Worm (Caenorhabditis elegans) whole organism, L4 larva: ENCODE results near the gene F54F11.1.

Experiments
- F10B5.3 ChIP-seq: sonication (generic microtip); optimal IDR thresholded peaks from 2 replicates; lab custom pipeline; 2016; ENCODE audit warnings: mild to moderate bottlenecking, missing genetic modification characterization, missing compliant biosample characterization
- F26F4.8 ChIP-seq: fragments of 200-800 bp; sonication (Bioruptor generic); conservative IDR thresholded peaks from 2 replicates; pipeline ENCODE4 v1.3.6; 2022; ENCODE audit warnings: missing genetic modification characterization, missing compliant biosample characterization
- F49E8.2 ChIP-seq: sonication (generic microtip); optimal IDR thresholded peaks from 2 replicates; lab custom pipeline; 2016; ENCODE audit warnings: missing compliant biosample characterization, mild to moderate bottlenecking, missing genetic modification characterization, borderline replicate concordance
- Y48G9A.11 ChIP-seq: fragments of 200-800 bp; sonication (Bioruptor generic); IDR thresholded peaks from 2 replicates; pipeline ENCODE4 v1.3.6; 2022; ENCODE audit warnings: missing genetic modification reagents, missing genetic modification characterization, missing compliant biosample characterization
- Y75B8A.6 ChIP-seq: fragments of 200-800 bp; sonication (Bioruptor generic); IDR thresholded peaks from 2 replicates; pipeline ENCODE4 v1.3.6; 2022; ENCODE audit warnings: missing genetic modification reagents, missing genetic modification characterization, missing compliant biosample characterization
- aly-2 ChIP-seq: sonication (generic microtip); optimal IDR thresholded peaks from 2 replicates; lab custom pipeline; 2018; ENCODE audit warnings: missing biosample characterization, missing genetic modification characterization
- attf-4 ChIP-seq: sonication (generic microtip); optimal IDR thresholded peaks from 3 replicates; lab custom pipeline; 2017; ENCODE audit warnings: missing biosample characterization, missing genetic modification characterization
- ceh-20 ChIP-seq: fragments of 200-800 bp; sonication (Bioruptor generic); IDR thresholded peaks from 2 replicates; pipeline ENCODE4 v1.3.6; 2022; ENCODE audit warnings: missing genetic modification reagents, missing genetic modification characterization, missing compliant biosample characterization
- ceh-32 ChIP-seq: sonication (generic microtip); optimal IDR thresholded peaks from 2 replicates; lab custom pipeline; 2016; ENCODE audit warnings: mild to moderate bottlenecking, missing genetic modification characterization, missing compliant biosample characterization; ENCODE audit not compliant: poor library complexity
- ceh-44 ChIP-seq: fragments of 200-800 bp; sonication (Bioruptor generic); IDR thresholded peaks from 2 replicates; pipeline ENCODE4 v1.3.6; 2022; ENCODE audit warnings: missing genetic modification reagents, missing genetic modification characterization, missing compliant biosample characterization
- ceh-62 ChIP-seq: sonication (generic microtip); optimal IDR thresholded peaks from 2 replicates; lab custom pipeline; 2017; ENCODE audit warnings: missing biosample characterization, missing genetic modification characterization
- ceh-82 ChIP-seq: sonication (generic microtip); optimal IDR thresholded peaks from 2 replicates; lab custom pipeline; 2017; ENCODE audit warnings: missing biosample characterization, missing genetic modification characterization
- ces-1 ChIP-seq: fragments of 150-350 bp; sonication (generic microtip); optimal IDR thresholded peaks from 4 replicates; lab custom pipeline; 2014; ENCODE audit warnings: missing biosample characterization, missing genetic modification reagents, missing genetic modification characterization
- daf-19 ChIP-seq: fragments of 200-800 bp; sonication (Bioruptor generic); conservative IDR thresholded peaks from 2 replicates; pipeline ENCODE4 v1.3.6; 2022; ENCODE audit warnings: missing genetic modification characterization, missing compliant biosample characterization
- dmd-9 ChIP-seq: fragments of 200-800 bp; sonication (Bioruptor generic); IDR thresholded peaks from 2 replicates; pipeline ENCODE4 v1.3.6; 2022; ENCODE audit warnings: missing genetic modification reagents, missing genetic modification characterization, missing compliant biosample characterization
- dpl-1 ChIP-seq: fragments of 150-350 bp; optimal IDR thresholded peaks from 2 replicates; lab custom pipeline; 2014; ENCODE audit warnings: missing biosample characterization, missing genetic modification reagents, missing genetic modification characterization
- egl-27 ChIP-seq: sonication (generic microtip); optimal IDR thresholded peaks from 3 replicates; lab custom pipeline; 2017; ENCODE audit warnings: missing biosample characterization, missing genetic modification reagents, missing genetic modification characterization
- fkh-10 ChIP-seq: fragments of 150-350 bp; optimal IDR thresholded peaks from 2 replicates; lab custom pipeline; 2014; ENCODE audit warnings: missing biosample characterization, missing genetic modification reagents, missing genetic modification characterization
- gei-8 ChIP-seq: fragments of 200-800 bp; sonication (Bioruptor generic); optimal IDR thresholded peaks from 2 replicates; lab custom pipeline; 2018; ENCODE audit warnings: mild to moderate bottlenecking, missing genetic modification characterization, missing compliant biosample characterization
- hmg-1.1 ChIP-seq: fragments of 200-800 bp; sonication (Bioruptor generic); IDR thresholded peaks from 2 replicates; pipeline ENCODE4 v1.3.6; 2022; ENCODE audit warnings: missing genetic modification reagents, missing genetic modification characterization, missing compliant biosample characterization
- lim-7 ChIP-seq: fragments of 200-800 bp; sonication (Bioruptor generic); IDR thresholded peaks from 2 replicates; pipeline ENCODE4 v1.3.6; 2022; ENCODE audit warnings: missing genetic modification characterization, missing compliant biosample characterization
- lin-13 ChIP-seq: fragments of 150-350 bp; optimal IDR thresholded peaks from 2 replicates; lab custom pipeline; 2014; ENCODE audit warnings: missing biosample characterization, missing genetic modification reagents, missing genetic modification characterization
- lin-39 ChIP-seq: fragments of 150-350 bp; optimal IDR thresholded peaks from 2 replicates; lab custom pipeline; 2014; ENCODE audit warnings: missing biosample characterization, missing genetic modification reagents, missing genetic modification characterization
- madf-5 ChIP-seq, 2 experiments: fragments of 200-800 bp; sonication (Bioruptor generic); IDR thresholded peaks; 2 replicates each; pipeline ENCODE4 v1.3.6; 2022; ENCODE audit warnings: missing compliant biosample characterization in 2 of 2, missing genetic modification characterization in 2 of 2
- madf-9 ChIP-seq: fragments of 200-800 bp; sonication (Bioruptor generic); conservative IDR thresholded peaks from 2 replicates; pipeline ENCODE4 v1.3.6; 2022; ENCODE audit warnings: missing genetic modification reagents, missing genetic modification characterization, missing compliant biosample characterization
- mdt-29 ChIP-seq: fragments of 200-800 bp; sonication (Bioruptor generic); IDR thresholded peaks from 2 replicates; pipeline ENCODE4 v1.3.6; 2022; ENCODE audit warnings: missing genetic modification reagents, missing genetic modification characterization, missing compliant biosample characterization
- mep-1 ChIP-seq: fragments of 150-350 bp; sonication (generic microtip); optimal IDR thresholded peaks from 3 replicates; lab custom pipeline; 2014; ENCODE audit warnings: missing biosample characterization, missing genetic modification characterization
- mes-2 ChIP-seq: sonication (generic microtip); optimal IDR thresholded peaks from 2 replicates; lab custom pipeline; 2016; ENCODE audit warnings: missing genotype, mild to moderate bottlenecking, missing genetic modification characterization, missing compliant biosample characterization; ENCODE audit not compliant: poor library complexity, severe bottlenecking
- nhr-11 ChIP-seq: fragments of 150-350 bp; optimal IDR thresholded peaks from 2 replicates; lab custom pipeline; 2014; ENCODE audit warnings: missing biosample characterization, missing genetic modification characterization
- nhr-237 ChIP-seq: sonication (generic microtip); optimal IDR thresholded peaks from 2 replicates; lab custom pipeline; 2017; ENCODE audit warnings: missing biosample characterization, missing genetic modification characterization
- nhr-41 ChIP-seq: fragments of 200-800 bp; sonication (Bioruptor generic); IDR thresholded peaks from 2 replicates; pipeline ENCODE4 v1.3.6; 2022; ENCODE audit warnings: missing genetic modification reagents, missing genetic modification characterization, missing compliant biosample characterization
- nhr-42 ChIP-seq: fragments of 200-800 bp; sonication (Bioruptor generic); IDR thresholded peaks from 2 replicates; pipeline ENCODE4 v1.3.6; 2022; ENCODE audit warnings: missing genetic modification characterization, missing compliant biosample characterization
- nhr-6 ChIP-seq: fragments of 150-350 bp; optimal IDR thresholded peaks from 2 replicates; lab custom pipeline; 2014; ENCODE audit warnings: missing biosample characterization, missing genetic modification characterization
- nhr-76 ChIP-seq: fragments of 150-350 bp; optimal IDR thresholded peaks from 2 replicates; lab custom pipeline; 2014; ENCODE audit warnings: missing biosample characterization, missing genetic modification characterization
- rbr-2 ChIP-seq: sonication (generic microtip); optimal IDR thresholded peaks from 2 replicates; lab custom pipeline; 2016; ENCODE audit warnings: missing genotype, missing genetic modification characterization, missing compliant biosample characterization
- skn-1 ChIP-seq: fragments of 150-350 bp; optimal IDR thresholded peaks from 2 replicates; lab custom pipeline; 2014; ENCODE audit warnings: missing biosample characterization, missing genetic modification characterization
- snpc-1.2 ChIP-seq: fragments of 200-800 bp; sonication (Bioruptor generic); IDR thresholded peaks from 2 replicates; pipeline ENCODE4 v1.3.6; 2022; ENCODE audit warnings: missing genetic modification reagents, missing genetic modification characterization, missing compliant biosample characterization
- spr-1 ChIP-seq: sonication (generic microtip); optimal IDR thresholded peaks from 2 replicates; lab custom pipeline; 2016; ENCODE audit warnings: mild to moderate bottlenecking, missing genetic modification characterization, missing compliant biosample characterization
- spr-3 ChIP-seq: fragments of 200-800 bp; sonication (Bioruptor generic); optimal IDR thresholded peaks from 2 replicates; lab custom pipeline; 2018; ENCODE audit warnings: mild to moderate bottlenecking, missing genetic modification characterization, missing compliant biosample characterization
- unc-130 ChIP-seq: sonication (generic microtip); optimal IDR thresholded peaks from 2 replicates; lab custom pipeline; 2016; ENCODE audit warnings: missing genetic modification reagents, missing genetic modification characterization, missing compliant biosample characterization
- unc-62 ChIP-seq, 3 experiments: fragments of 150-350 bp in 1 of 3; sonication (generic microtip); optimal IDR thresholded peaks in 2 of 3; peaks in 1 of 3; 1 replicate in 1 of 3; 2 replicates in 2 of 3; lab custom pipeline; 2014 to 2017; ENCODE audit warnings: missing biosample characterization in 3 of 3, missing genetic modification characterization in 3 of 3, missing genetic modification reagents in 3 of 3, missing genotype in 1 of 3
- vab-7 ChIP-seq: fragments of 200-800 bp; sonication (Bioruptor generic); IDR thresholded peaks from 2 replicates; pipeline ENCODE4 v1.3.6; 2022; ENCODE audit warnings: missing genetic modification reagents, missing genetic modification characterization, missing compliant biosample characterization
- zag-1 ChIP-seq: fragments of 150-350 bp; optimal IDR thresholded peaks from 2 replicates; lab custom pipeline; 2014; ENCODE audit warnings: missing biosample characterization, missing genetic modification characterization
- zip-2 ChIP-seq: fragments of 150-350 bp; optimal IDR thresholded peaks from 2 replicates; lab custom pipeline; 2014; ENCODE audit warnings: missing biosample characterization, missing genetic modification characterization

F54F11.1 gene

ce11 chrII:13477230-13477629, 26.5 kb upstream of the F54F11.1 start (continued):
- peak; percentile 42 for TF ChIP-seq mep-1
- no peak for TF ChIP-seq egl-27
- no peak for TF ChIP-seq ceh-62 (tag; lab: Kevin White, UChicago)
- no peak for TF ChIP-seq ceh-44 (GFP tag; lab: Robert Waterston, UW)
- no peak for TF ChIP-seq ceh-82 (tag; lab: Kevin White, UChicago)
- TF ChIP-seq nhr-11 (tag; lab: Kevin White, UChicago) = no peak
- TF ChIP-seq daf-19 (GFP tag; lab: Robert Waterston, UW) = no peak
- TF ChIP-seq unc-62 (GFP tag; optimal IDR thresholded peaks at IDR 0.05 in 1 of 2; lab: Kevin White, UChicago) = no peak
- no peak for TF ChIP-seq unc-62 (tag; optimal IDR thresholded peaks at IDR 0.05; lab: Kevin White, UChicago)
- peak; percentile 7 for TF ChIP-seq rbr-2
- no peak for TF ChIP-seq F10B5.3 (tag; lab: Kevin White, UChicago)
- no peak for TF ChIP-seq nhr-42 (GFP tag; lab: Robert Waterston, UW)
- no peak for TF ChIP-seq lin-13 (GFP tag; lab: Kevin White, UChicago)
- no peak for TF ChIP-seq zag-1 (tag; lab: Kevin White, UChicago)
- TF ChIP-seq nhr-76 (tag; lab: Kevin White, UChicago) = no peak
- no peak for TF ChIP-seq Y75B8A.6
- no peak for TF ChIP-seq skn-1 (tag; lab: Kevin White, UChicago)
- TF ChIP-seq hmg-1.1 = peak; percentile 48; the same call in 1 of the 2 replicates
- TF ChIP-seq unc-130 (GFP tag; lab: Kevin White, UChicago) = no peak
- TF ChIP-seq dpl-1 (GFP tag; lab: Kevin White, UChicago) = peak; percentile 58
- no peak for TF ChIP-seq fkh-10
- TF ChIP-seq nhr-6 (tag; lab: Kevin White, UChicago) = no peak
- no peak for TF ChIP-seq mdt-29 (GFP tag; lab: Robert Waterston, UW)
- TF ChIP-seq madf-5 (GFP tag; IDR thresholded peaks at IDR 0.05; lab: Robert Waterston, UW) = no peak
- TF ChIP-seq ceh-20 = no peak
- TF ChIP-seq attf-4 (tag; lab: Kevin White, UChicago) = no peak
- no peak for TF ChIP-seq gei-8 (GFP tag; lab: Kevin White, UChicago)
- no peak for TF ChIP-seq vab-7 (GFP tag; lab: Robert Waterston, UW)
- no peak for TF ChIP-seq ceh-32 (tag; lab: Kevin White, UChicago)
- TF ChIP-seq Y48G9A.11 (GFP tag; lab: Robert Waterston, UW) = no peak
- TF ChIP-seq mes-2 (tag; lab: Kevin White, UChicago) = peak; percentile 76
- TF ChIP-seq dmd-9 (GFP tag; lab: Robert Waterston, UW) = no peak
- no peak for TF ChIP-seq spr-1 (tag; lab: Kevin White, UChicago)
- TF ChIP-seq nhr-41 = no peak
- no peak for TF ChIP-seq snpc-1.2 (GFP tag; lab: Robert Waterston, UW)
- no peak for TF ChIP-seq madf-9 (GFP tag; lab: Robert Waterston, UW)
- no peak for TF ChIP-seq lim-7 (GFP tag; lab: Robert Waterston, UW)
- no peak for TF ChIP-seq aly-2
- TF ChIP-seq F26F4.8 (GFP tag; lab: Robert Waterston, UW) = no peak
- no peak for TF ChIP-seq ces-1 (GFP tag; lab: Kevin White, UChicago)
- no peak for TF ChIP-seq F49E8.2 (tag; lab: Kevin White, UChicago)
- no peak for TF ChIP-seq nhr-237
- no peak for TF ChIP-seq lin-39 (tag; lab: Kevin White, UChicago)
- no peak for TF ChIP-seq spr-3 (GFP tag; lab: Kevin White, UChicago)
- no peak for TF ChIP-seq zip-2 (tag; lab: Kevin White, UChicago)
